Worm (Caenorhabditis elegans): ENCODE data around the gene spin-3.

- peak; percentile 41 for TF ChIP-seq dao-5 (tag; optimal IDR thresholded peaks at IDR 0.05)
- no peak for TF ChIP-seq him-1 (tag; optimal IDR thresholded peaks at IDR 0.05)
These were observed 8.9 kb upstream of the spin-3 start for ce11 chrX:13121104-13121503.
